Worm (Caenorhabditis elegans): ENCODE measurements around the gene enpl-1.

The enpl-1 gene

ce11 chrIV:11150844-11151243 is 31.7 kb downstream of the enpl-1 start, which contains the start of gene C08F8.2:
TSS of gene C08F8.2 (plus strand) at chrIV:11150997.
- TF ChIP-seq lsy-12 (tag; optimal IDR thresholded peaks at IDR 0.05): no peak
- peak; percentile 53 for TF ChIP-seq ama-1 (optimal IDR thresholded peaks at IDR 0.05)

ce11 chrIV:11154425-11155114 is 35.5 kb downstream of the enpl-1 start, which contains the start of gene C08F8.3:
TSS of gene C08F8.3 (plus strand) at chrIV:11155044.
- TF ChIP-seq nfya-1 (tag; optimal IDR thresholded peaks at IDR 0.05; ENCODE audit: insufficient read depth): peak; percentile 67

- no peak for TF ChIP-seq snpc-4 (tag; optimal IDR thresholded peaks at IDR 0.05)
- TF ChIP-seq nhr-77 (tag; optimal IDR thresholded peaks at IDR 0.05): no peak
- no peak for TF ChIP-seq zag-1 (tag; optimal IDR thresholded peaks at IDR 0.05)
- no peak for TF ChIP-seq elt-3 (tag; optimal IDR thresholded peaks at IDR 0.05)
- no peak for TF ChIP-seq elt-2 (tag; optimal IDR thresholded peaks at IDR 0.05)
- TF ChIP-seq unc-62 (GFP tag; optimal IDR thresholded peaks at IDR 0.05): no peak
- no peak for TF ChIP-seq jun-1 (tag; optimal IDR thresholded peaks at IDR 0.05)
- TF ChIP-seq eor-1 (tag; optimal IDR thresholded peaks at IDR 0.05): no peak
- TF ChIP-seq nhr-237 (tag; optimal IDR thresholded peaks at IDR 0.05): no peak
- no peak for TF ChIP-seq R02D3.7 (tag; optimal IDR thresholded peaks at IDR 0.05)
- no peak for TF ChIP-seq pha-4 (tag; optimal IDR thresholded peaks at IDR 0.05)
- TF ChIP-seq ceh-9 (tag; optimal IDR thresholded peaks at IDR 0.05): no peak
- TF ChIP-seq aly-2 (tag; optimal IDR thresholded peaks at IDR 0.05): no peak
Measured at ce11 chrIV:11156526-11156925, 37.4 kb downstream of the enpl-1 start.

ce11 chrIV:11159886-11160285 is 40.8 kb downstream of the enpl-1 start, which contains the start of gene mboa-4:
TSS of gene mboa-4 (minus strand) at chrIV:11159986.
- TF ChIP-seq nhr-76 (tag; optimal IDR thresholded peaks at IDR 0.05) (no peak), egl-5 (tag; optimal IDR thresholded peaks at IDR 0.05) (no peak), ceh-82 (tag; optimal IDR thresholded peaks at IDR 0.05) (no peak), unc-62 (GFP tag; optimal IDR thresholded peaks at IDR 0.05) (no peak)

- TF ChIP-seq ztf-4 (tag; optimal IDR thresholded peaks at IDR 0.05) (no peak), snpc-4 (tag; optimal IDR thresholded peaks at IDR 0.05) (no peak), pqm-1 (tag; optimal IDR thresholded peaks at IDR 0.05) (no peak), ceh-16 (tag; optimal IDR thresholded peaks at IDR 0.05) (no peak), mml-1 (tag; optimal IDR thresholded peaks at IDR 0.05) (no peak), daf-12 (tag; optimal IDR thresholded peaks at IDR 0.05) (no peak), egl-27 (tag; optimal IDR thresholded peaks at IDR 0.05) (no peak), ZK546.5 (tag; optimal IDR thresholded peaks at IDR 0.05) (no peak), fkh-10 (GFP tag; optimal IDR thresholded peaks at IDR 0.05) (no peak), nhr-77 (tag; optimal IDR thresholded peaks at IDR 0.05) (no peak), lin-39 (tag; optimal IDR thresholded peaks at IDR 0.05) (no peak), unc-39 (tag; optimal IDR thresholded peaks at IDR 0.05) (no peak), ceh-28 (tag; optimal IDR thresholded peaks at IDR 0.05) (no peak)
Measured at ce11 chrIV:11160707-11161106, 41.6 kb downstream of the enpl-1 start, which contains the start of gene C08F8.15. TSS of gene C08F8.15 (minus strand) at chrIV:11160807.

ce11 chrIV:11162451-11162850 is 43.4 kb downstream of the enpl-1 start, which contains the start of gene fbxb-9:
TSS of gene fbxb-9 (minus strand) at chrIV:11162551.
- no peak for TF ChIP-seq ceh-82 (tag; optimal IDR thresholded peaks at IDR 0.05)
- no peak for TF ChIP-seq nhr-43 (tag; optimal IDR thresholded peaks at IDR 0.05; ENCODE audit: poor library complexity, severe bottlenecking)
- TF ChIP-seq nhr-67 (tag; optimal IDR thresholded peaks at IDR 0.05): no peak
- TF ChIP-seq ama-1 (optimal IDR thresholded peaks at IDR 0.05): no peak
- no peak for TF ChIP-seq sea-2 (GFP tag; optimal IDR thresholded peaks at IDR 0.05)
- no peak for TF ChIP-seq nhr-237 (tag; optimal IDR thresholded peaks at IDR 0.05)
- TF ChIP-seq elt-3 (tag; optimal IDR thresholded peaks at IDR 0.05): no peak
- TF ChIP-seq egl-27 (tag; optimal IDR thresholded peaks at IDR 0.05): no peak
- no peak for TF ChIP-seq ceh-16 (tag; optimal IDR thresholded peaks at IDR 0.05)
- TF ChIP-seq nhr-23 (tag; optimal IDR thresholded peaks at IDR 0.05): no peak
- TF ChIP-seq fkh-10 (GFP tag; optimal IDR thresholded peaks at IDR 0.05): no peak
- TF ChIP-seq nfya-1 (tag; optimal IDR thresholded peaks at IDR 0.05; ENCODE audit: insufficient read depth): no peak
- TF ChIP-seq elt-2 (tag; optimal IDR thresholded peaks at IDR 0.05): no peak
- no peak for TF ChIP-seq ztf-11 (tag; optimal IDR thresholded peaks at IDR 0.05)
- TF ChIP-seq egl-5 (tag; optimal IDR thresholded peaks at IDR 0.05): no peak
